Worm (Caenorhabditis elegans) whole organism, L4 larva: ENCODE measurements around the gene cex-1.
A peak's percentile ranks its signal among the peaks of the same experiment; 100 is the strongest.

Experiments used
- Y5F2A.4 ChIP-seq: fragments of 200-800 bp; sonication (Bioruptor generic); optimal IDR thresholded peaks from 2 replicates; lab custom pipeline; 2018; ENCODE audit warnings: mild to moderate bottlenecking, missing genetic modification characterization, missing compliant biosample characterization
- aly-2 ChIP-seq: sonication (generic microtip); optimal IDR thresholded peaks from 2 replicates; lab custom pipeline; 2018; ENCODE audit warnings: missing biosample characterization, missing genetic modification characterization
- ceh-82 ChIP-seq: sonication (generic microtip); optimal IDR thresholded peaks from 2 replicates; lab custom pipeline; 2017; ENCODE audit warnings: missing biosample characterization, missing genetic modification characterization
- daf-16 ChIP-seq, 3 experiments: sonication (generic microtip); optimal IDR thresholded peaks; 2 replicates each; lab custom pipeline; 2016 to 2017; ENCODE audit warnings: missing genetic modification characterization in 3 of 3, missing genetic modification reagents in 3 of 3, mild to moderate bottlenecking in 2 of 3, missing compliant biosample characterization in 2 of 3, missing biosample characterization in 1 of 3, moderate library complexity in 1 of 3
- dve-1 ChIP-seq: sonication (generic microtip); optimal IDR thresholded peaks from 2 replicates; lab custom pipeline; 2017; ENCODE audit warnings: antibody characterized with exemption, mild to moderate bottlenecking, missing genetic modification characterization, missing compliant biosample characterization; ENCODE audit not compliant: insufficient read depth
- gei-8 ChIP-seq: fragments of 200-800 bp; sonication (Bioruptor generic); optimal IDR thresholded peaks from 2 replicates; lab custom pipeline; 2018; ENCODE audit warnings: mild to moderate bottlenecking, missing genetic modification characterization, missing compliant biosample characterization
- hlh-11 ChIP-seq: fragments of 200-800 bp; sonication (Bioruptor generic); optimal IDR thresholded peaks from 2 replicates; lab custom pipeline; 2018; ENCODE audit warnings: mild to moderate bottlenecking, missing genetic modification characterization, missing compliant biosample characterization
- mxl-2 ChIP-seq: fragments of 200-800 bp; sonication (Bioruptor generic); conservative IDR thresholded peaks from 2 replicates; pipeline ENCODE4 v1.3.6; 2022; ENCODE audit warnings: missing genetic modification reagents, missing genetic modification characterization, missing compliant biosample characterization
- nhr-28 ChIP-seq: fragments of 150-350 bp; optimal IDR thresholded peaks from 2 replicates; lab custom pipeline; 2014; ENCODE audit warnings: missing biosample characterization, missing genetic modification characterization
- nhr-77 ChIP-seq: fragments of 150-350 bp; optimal IDR thresholded peaks from 2 replicates; lab custom pipeline; 2014; ENCODE audit warnings: missing biosample characterization, missing genetic modification characterization
- pha-4 ChIP-seq, 2 experiments: fragments of 150-350 bp in 1 of 2; fragments of 200-800 bp in 1 of 2; sonication (Bioruptor generic) in 1 of 2; IDR thresholded peaks in 1 of 2; optimal IDR thresholded peaks in 1 of 2; 2 replicates each; pipeline versions ENCODE4 v1.3.6 to Lab custom; 2014 to 2022; ENCODE audit warnings: missing genetic modification characterization in 2 of 2, missing genetic modification reagents in 2 of 2, missing biosample characterization in 1 of 2, missing compliant biosample characterization in 1 of 2
- pqm-1 ChIP-seq: sonication (generic microtip); optimal IDR thresholded peaks from 2 replicates; lab custom pipeline; 2017; ENCODE audit warnings: missing biosample characterization, missing genetic modification characterization
- zip-2 ChIP-seq: fragments of 150-350 bp; optimal IDR thresholded peaks from 2 replicates; lab custom pipeline; 2014; ENCODE audit warnings: missing biosample characterization, missing genetic modification characterization

Gene cex-1

ce11 chrII:5494405-5494804 lies 46.9 kb downstream of the cex-1 start, which contains the start of gene F12A10.6:
F12A10.6 (minus strand) TSS chrII:5494505.
- TF ChIP-seq pqm-1 (tag; lab: Kevin White, UChicago) (no peak), gei-8 (GFP tag; lab: Kevin White, UChicago) (no peak), ceh-82 (tag; lab: Kevin White, UChicago) (no peak), aly-2 (tag; lab: Kevin White, UChicago) (no peak), hlh-11 (tag; lab: Kevin White, UChicago) (no peak), Y5F2A.4 (no peak), mxl-2 (no peak), pha-4 (GFP tag; IDR thresholded peaks at IDR 0.05; lab: Robert Waterston, UW) (no peak), pha-4 (tag; optimal IDR thresholded peaks at IDR 0.05; lab: Kevin White, UChicago) (no peak), dve-1 (tag; lab: Kevin White, UChicago) (no peak)

- TF ChIP-seq hlh-11 (tag; lab: Kevin White, UChicago) (peak; percentile 30), nhr-28 (peak; percentile 77), nhr-77 (no peak)
Measured at ce11 chrII:5496375-5496774, 48.9 kb downstream of the cex-1 start, which contains the start of gene F12A10.1. F12A10.1 (plus strand) TSS chrII:5496540.

ce11 chrII:5497541-5497940 lies 50.1 kb downstream of the cex-1 start:
- TF ChIP-seq zip-2 (tag; lab: Kevin White, UChicago) (no peak), daf-16 (GFP tag; optimal IDR thresholded peaks at IDR 0.05; lab: Kevin White, UChicago) (no peak), daf-16 (tag; optimal IDR thresholded peaks at IDR 0.05; lab: Kevin White, UChicago) (no peak)
